Worm (Caenorhabditis elegans) whole organism, early embryonic: ENCODE data around the gene srz-71.

Experiments used
- B0310.2 ChIP-seq: sonication (generic microtip); optimal IDR thresholded peaks from 2 replicates; lab custom pipeline; 2016; ENCODE audit warnings: mild to moderate bottlenecking, missing genetic modification characterization, missing compliant biosample characterization
- F13C5.2 ChIP-seq: sonication (generic microtip); optimal IDR thresholded peaks from 2 replicates; lab custom pipeline; 2017; ENCODE audit warnings: mild to moderate bottlenecking, missing genetic modification characterization, inconsistent platforms, missing compliant biosample characterization
- aly-1 ChIP-seq: sonication (generic microtip); optimal IDR thresholded peaks from 2 replicates; lab custom pipeline; 2016; ENCODE audit warnings: missing genetic modification characterization, missing compliant biosample characterization
- ama-1 ChIP-seq: fragments of 150-350 bp; optimal IDR thresholded peaks from 2 replicates; lab custom pipeline; 2014
- ceh-13 ChIP-seq: fragments of 200-800 bp; sonication (Bioruptor generic); optimal IDR thresholded peaks from 2 replicates; lab custom pipeline; 2018; ENCODE audit warnings: mild to moderate bottlenecking, missing genetic modification characterization, missing compliant biosample characterization
- ceh-36 ChIP-seq: sonication (generic microtip); optimal IDR thresholded peaks from 2 replicates; lab custom pipeline; 2016; ENCODE audit warnings: missing genetic modification characterization, inconsistent platforms, missing compliant biosample characterization
- ets-7 ChIP-seq: sonication (generic microtip); optimal IDR thresholded peaks from 2 replicates; lab custom pipeline; 2016; ENCODE audit warnings: missing genotype, missing genetic modification characterization, missing compliant biosample characterization
- flt-1 ChIP-seq: fragments of 200-800 bp; sonication (Bioruptor generic); IDR thresholded peaks from 2 replicates; pipeline ENCODE4 v1.3.6; 2022; ENCODE audit warnings: missing genetic modification characterization, missing compliant biosample characterization
- hmbx-1 ChIP-seq: sonication (generic microtip); optimal IDR thresholded peaks from 2 replicates; lab custom pipeline; 2016; ENCODE audit warnings: mild to moderate bottlenecking, missing genetic modification characterization, missing compliant biosample characterization
- hmg-4 ChIP-seq: fragments of 200-800 bp; sonication (Bioruptor generic); optimal IDR thresholded peaks from 2 replicates; lab custom pipeline; 2018; ENCODE audit warnings: mild to moderate bottlenecking, missing genetic modification characterization, missing compliant biosample characterization
- hnd-1 ChIP-seq: sonication (generic microtip); optimal IDR thresholded peaks from 2 replicates; lab custom pipeline; 2016; ENCODE audit warnings: missing genetic modification characterization, missing compliant biosample characterization
- pes-1 ChIP-seq: fragments of 200-800 bp; sonication (Bioruptor generic); IDR thresholded peaks from 2 replicates; pipeline ENCODE4 v1.3.6; 2022; ENCODE audit warnings: missing genetic modification reagents, missing genetic modification characterization, missing compliant biosample characterization
- scrt-1 ChIP-seq: fragments of 200-800 bp; sonication (Bioruptor generic); IDR thresholded peaks from 2 replicates; pipeline ENCODE4 v1.3.6; 2022; ENCODE audit warnings: missing genetic modification characterization, missing compliant biosample characterization
- sea-1 ChIP-seq: fragments of 200-800 bp; sonication (Bioruptor generic); conservative IDR thresholded peaks from 2 replicates; pipeline ENCODE4 v1.3.6; 2022; ENCODE audit warnings: missing genetic modification characterization, missing compliant biosample characterization
- tbx-11 ChIP-seq: fragments of 200-800 bp; sonication (Bioruptor generic); IDR thresholded peaks from 2 replicates; pipeline ENCODE4 v1.3.6; 2022; ENCODE audit warnings: missing genetic modification characterization, missing compliant biosample characterization
- tbx-37 ChIP-seq: fragments of 200-800 bp; sonication (Bioruptor generic); conservative IDR thresholded peaks from 2 replicates; pipeline ENCODE4 v1.3.6; 2022; ENCODE audit warnings: missing genetic modification reagents, missing genetic modification characterization, missing compliant biosample characterization
- tra-4 ChIP-seq: sonication (generic microtip); optimal IDR thresholded peaks from 2 replicates; lab custom pipeline; 2017; ENCODE audit warnings: missing genetic modification characterization, missing compliant biosample characterization

The srz-71 gene

ce11 chrIV:16320866-16321265, 11.8 kb upstream of the srz-71 start, which contains the start of gene srz-61:
Gene srz-61, plus strand, starts transcription at chrIV:16321166.
- TF ChIP-seq F13C5.2: no peak
- no peak for TF ChIP-seq sea-1 (GFP tag; lab: Robert Waterston, UW)
- TF ChIP-seq flt-1 (GFP tag; lab: Robert Waterston, UW): no peak
- no peak for TF ChIP-seq ceh-36 (tag; lab: Kevin White, UChicago)
- TF ChIP-seq B0310.2 (tag; lab: Kevin White, UChicago): no peak
- TF ChIP-seq hmbx-1: no peak
- TF ChIP-seq scrt-1: no peak
- TF ChIP-seq ets-7: no peak
- TF ChIP-seq tra-4 (tag; lab: Kevin White, UChicago): no peak
- no peak for TF ChIP-seq hmg-4 (GFP tag; lab: Kevin White, UChicago)
- TF ChIP-seq pes-1 (GFP tag; lab: Robert Waterston, UW): no peak
- TF ChIP-seq ama-1 (lab: Kevin White, UChicago): no peak
- no peak for TF ChIP-seq tbx-11 (GFP tag; lab: Robert Waterston, UW)
- no peak for TF ChIP-seq tbx-37 (GFP tag; lab: Robert Waterston, UW)
- TF ChIP-seq aly-1 (tag; lab: Kevin White, UChicago): no peak

- TF ChIP-seq ceh-36 (tag; lab: Kevin White, UChicago): no peak
- no peak for TF ChIP-seq scrt-1
- TF ChIP-seq hmbx-1: no peak
- no peak for TF ChIP-seq tbx-37 (GFP tag; lab: Robert Waterston, UW)
- TF ChIP-seq pes-1 (GFP tag; lab: Robert Waterston, UW): no peak
- no peak for TF ChIP-seq tbx-11 (GFP tag; lab: Robert Waterston, UW)
- TF ChIP-seq hmg-4 (GFP tag; lab: Kevin White, UChicago): no peak
- TF ChIP-seq F13C5.2: no peak
- TF ChIP-seq ets-7: no peak
- no peak for TF ChIP-seq hnd-1 (tag; lab: Kevin White, UChicago)
These were observed 9.3 kb upstream of the srz-71 start, which contains the start of gene srz-104 for ce11 chrIV:16323373-16323772. Gene srz-104, plus strand, starts transcription at chrIV:16323673.

ce11 chrIV:16324589-16324988, 8.1 kb upstream of the srz-71 start, which contains the start of gene srz-105:
Gene srz-105, plus strand, starts transcription at chrIV:16324889.
- TF ChIP-seq hmg-4 (GFP tag; lab: Kevin White, UChicago) (no peak), sea-1 (GFP tag; lab: Robert Waterston, UW) (no peak), aly-1 (tag; lab: Kevin White, UChicago) (no peak), ets-7 (no peak), pes-1 (GFP tag; lab: Robert Waterston, UW) (no peak), tbx-37 (GFP tag; lab: Robert Waterston, UW) (no peak), ceh-13 (no peak), tra-4 (tag; lab: Kevin White, UChicago) (no peak), hnd-1 (tag; lab: Kevin White, UChicago) (no peak), tbx-11 (GFP tag; lab: Robert Waterston, UW) (no peak), F13C5.2 (no peak), hmbx-1 (no peak), flt-1 (GFP tag; lab: Robert Waterston, UW) (no peak), B0310.2 (tag; lab: Kevin White, UChicago) (no peak), scrt-1 (no peak)

DNA sequence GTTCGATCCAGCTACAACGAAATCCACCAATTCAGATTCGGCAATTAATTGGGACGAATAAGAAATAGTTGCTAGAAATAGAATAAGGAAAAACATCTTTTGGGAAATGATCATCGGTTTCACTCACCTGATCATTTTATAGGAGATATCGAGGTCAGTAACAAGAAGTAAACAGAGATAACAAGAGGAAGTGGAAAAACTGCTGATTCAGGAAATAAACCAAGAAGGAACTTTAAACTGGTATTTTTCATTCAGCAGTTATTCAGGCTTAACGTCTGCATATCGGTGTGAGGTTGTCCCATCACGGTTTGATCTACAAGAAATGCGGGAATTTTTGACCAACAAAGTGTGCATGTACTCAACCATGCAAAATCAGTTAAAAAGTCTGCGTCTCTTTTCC, 4.2 kb upstream of the srz-71 start, which contains the start of gene K03D3.2:
TSS of gene K03D3.2 (minus strand) at position 101 of the 400 bp plus-strand sequence.
- no peak for TF ChIP-seq flt-1 (GFP tag; lab: Robert Waterston, UW)
- no peak for TF ChIP-seq scrt-1
- no peak for TF ChIP-seq sea-1 (GFP tag; lab: Robert Waterston, UW)
- no peak for TF ChIP-seq aly-1 (tag; lab: Kevin White, UChicago)
- no peak for TF ChIP-seq tbx-37 (GFP tag; lab: Robert Waterston, UW)
- no peak for TF ChIP-seq ets-7
- TF ChIP-seq B0310.2 (tag; lab: Kevin White, UChicago): no peak
- TF ChIP-seq hmg-4 (GFP tag; lab: Kevin White, UChicago): no peak

ce11 chrIV:16329159-16329558, 3.5 kb upstream of the srz-71 start, which contains the start of gene srz-74:
Gene srz-74, plus strand, starts transcription at chrIV:16329459.
- no peak for TF ChIP-seq pes-1 (GFP tag; lab: Robert Waterston, UW)
- TF ChIP-seq hmbx-1: no peak
- no peak for TF ChIP-seq ceh-36 (tag; lab: Kevin White, UChicago)
- no peak for TF ChIP-seq hnd-1 (tag; lab: Kevin White, UChicago)
- TF ChIP-seq tbx-11 (GFP tag; lab: Robert Waterston, UW): no peak
- no peak for TF ChIP-seq tra-4 (tag; lab: Kevin White, UChicago)
- no peak for TF ChIP-seq aly-1 (tag; lab: Kevin White, UChicago)
- TF ChIP-seq ets-7: no peak
- no peak for TF ChIP-seq flt-1 (GFP tag; lab: Robert Waterston, UW)
- no peak for TF ChIP-seq tbx-37 (GFP tag; lab: Robert Waterston, UW)
- TF ChIP-seq ceh-13: no peak
- TF ChIP-seq B0310.2 (tag; lab: Kevin White, UChicago): no peak
- no peak for TF ChIP-seq hmg-4 (GFP tag; lab: Kevin White, UChicago)
- no peak for TF ChIP-seq sea-1 (GFP tag; lab: Robert Waterston, UW)

DNA sequence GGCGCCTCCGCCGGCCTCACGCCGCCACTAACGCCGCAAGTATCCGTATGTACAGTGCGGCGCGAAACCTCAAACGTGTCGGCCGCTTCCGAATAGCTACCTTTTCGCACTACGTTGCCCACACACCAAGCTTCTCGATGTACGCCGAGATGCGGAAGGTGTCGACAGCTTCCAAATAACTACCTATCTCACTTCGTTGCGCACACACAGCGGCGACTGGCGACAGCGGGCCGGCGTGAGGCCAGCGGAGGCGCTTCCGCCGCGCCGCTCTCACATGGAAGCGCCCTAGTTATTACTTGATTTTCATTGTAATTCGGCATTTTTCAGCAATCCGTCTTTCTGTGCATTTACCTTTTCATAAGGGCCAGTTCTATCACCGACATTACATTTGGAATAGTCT, 2.2 kb upstream of the srz-71 start:
- TF ChIP-seq B0310.2 (tag; lab: Kevin White, UChicago) (no peak), sea-1 (GFP tag; lab: Robert Waterston, UW) (0 out of 2 replicates have a peak, but pooled peaks have one; percentile 5)

DNA sequence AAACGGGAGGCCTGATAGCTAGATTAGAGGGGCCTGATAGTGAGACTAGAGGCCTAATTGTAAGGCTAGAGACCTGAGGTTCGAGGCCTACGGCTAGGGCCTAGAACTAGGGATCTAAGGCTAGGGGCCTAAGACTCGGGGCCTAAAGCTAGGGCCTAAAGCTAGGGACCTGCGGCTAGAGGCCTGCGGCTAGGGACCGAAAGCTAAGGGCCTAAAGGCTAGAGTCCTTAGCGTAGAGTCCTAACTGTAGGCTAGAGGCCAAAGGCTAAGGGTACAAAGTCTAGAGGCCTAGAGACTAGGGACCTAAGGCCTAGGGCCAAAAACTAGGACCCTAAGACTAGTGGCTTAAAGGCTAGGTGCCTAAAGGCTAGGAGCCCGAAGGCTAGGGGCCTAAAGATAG, 436 bp downstream of the srz-71 start:
- TF ChIP-seq hmg-4 (GFP tag; lab: Kevin White, UChicago) (no peak), ceh-13 (no peak), ceh-36 (tag; lab: Kevin White, UChicago) (no peak), F13C5.2 (no peak), tbx-37 (GFP tag; lab: Robert Waterston, UW) (no peak)

ce11 chrIV:16335037-16335436, 2.4 kb downstream of the srz-71 start, which contains the start of gene srz-38:
Gene srz-38, plus strand, starts transcription at chrIV:16335337.
- TF ChIP-seq F13C5.2: no peak
- TF ChIP-seq tbx-11 (GFP tag; lab: Robert Waterston, UW): no peak
- no peak for TF ChIP-seq ceh-13
- TF ChIP-seq aly-1 (tag; lab: Kevin White, UChicago): no peak
- TF ChIP-seq ama-1 (lab: Kevin White, UChicago): no peak
- no peak for TF ChIP-seq hmbx-1
- TF ChIP-seq sea-1 (GFP tag; lab: Robert Waterston, UW): no peak
- no peak for TF ChIP-seq hmg-4 (GFP tag; lab: Kevin White, UChicago)
- TF ChIP-seq ceh-36 (tag; lab: Kevin White, UChicago): no peak
- no peak for TF ChIP-seq tra-4 (tag; lab: Kevin White, UChicago)
- no peak for TF ChIP-seq tbx-37 (GFP tag; lab: Robert Waterston, UW)
